Worm (Caenorhabditis elegans): Measurements from ENCODE around the gene wago-5.

DNA sequence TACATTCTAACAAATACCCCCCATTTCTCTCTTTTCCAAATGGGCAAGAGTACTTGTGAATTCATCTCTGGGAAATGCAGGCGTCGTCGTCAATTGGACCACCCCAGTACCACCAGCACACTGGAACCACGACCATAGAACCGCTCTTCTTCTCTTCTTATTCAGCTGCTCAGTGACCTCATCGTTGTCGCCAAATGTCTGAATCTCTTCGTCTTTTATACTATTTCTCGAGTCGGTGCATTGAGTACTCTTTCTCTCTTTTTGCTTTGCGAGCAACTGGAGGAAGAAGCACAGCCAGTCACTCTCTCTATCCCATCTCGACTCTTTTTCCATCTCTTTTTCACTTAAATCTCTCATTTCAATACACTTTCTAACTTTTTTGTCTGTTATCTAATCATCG lies 35.4 kb downstream of the wago-5 start:
- TF ChIP-seq unc-39 (tag; optimal IDR thresholded peaks at IDR 0.05): no peak
- TF ChIP-seq lin-13 (tag; optimal IDR thresholded peaks at IDR 0.05): no peak
- no peak for TF ChIP-seq mep-1 (tag; optimal IDR thresholded peaks at IDR 0.05)
- peak; percentile 44 for TF ChIP-seq ces-1 (GFP tag; optimal IDR thresholded peaks at IDR 0.05)

All from whole organism, mixed stage, embryonic.